Fruit fly (Drosophila melanogaster) whole organism, embryonic: Measurements from ENCODE around the gene pxb.

Experiments used
- Asciz ChIP-seq: fragments of 200-800 bp; sonication (Bioruptor generic); optimal IDR thresholded peaks from 2 replicates; lab custom pipeline; 2017; ENCODE audit warnings: missing biosample characterization, mild to moderate bottlenecking, missing genetic modification characterization, missing genetic modification reagents
- C15 ChIP-seq: fragments of 200-800 bp; sonication (Bioruptor generic); IDR thresholded peaks from 3 replicates; pipeline ENCODE4 v1.3.6; 2022; ENCODE audit warnings: missing biosample characterization, missing genetic modification characterization
- CG12391 ChIP-seq: fragments of 200-800 bp; sonication (Bioruptor generic); optimal IDR thresholded peaks from 3 replicates; lab custom pipeline; 2018; ENCODE audit warnings: missing biosample characterization, mild to moderate bottlenecking, missing genetic modification characterization, moderate library complexity
- CG13775 ChIP-seq: fragments of 200-800 bp; sonication (Bioruptor generic); optimal IDR thresholded peaks from 3 replicates; lab custom pipeline; 2017; ENCODE audit warnings: missing biosample characterization, mild to moderate bottlenecking, missing genetic modification characterization
- CG17359 ChIP-seq: fragments of 200-800 bp; sonication (Bioruptor generic); optimal IDR thresholded peaks from 3 replicates; lab custom pipeline; 2018; ENCODE audit warnings: missing biosample characterization, mild to moderate bottlenecking, missing genetic modification characterization, moderate library complexity
- CG17829 ChIP-seq: fragments of 200-800 bp; optimal IDR thresholded peaks from 2 replicates; lab custom pipeline; 2019; ENCODE audit warnings: missing biosample characterization, mild to moderate bottlenecking, missing genetic modification characterization, moderate library complexity
- CG2129 ChIP-seq: fragments of 200-800 bp; sonication (Bioruptor generic); IDR thresholded peaks from 2 replicates; pipeline ENCODE4 v1.3.6; 2022; ENCODE audit warnings: missing biosample characterization, missing genetic modification characterization; ENCODE audit not compliant: partially characterized antibody
- CG2202 ChIP-seq: fragments of 200-800 bp; sonication (Bioruptor generic); optimal IDR thresholded peaks from 2 replicates; lab custom pipeline; 2018; ENCODE audit warnings: missing biosample characterization, mild to moderate bottlenecking, missing genetic modification characterization
- CG2678 ChIP-seq: fragments of 200-800 bp; sonication (Bioruptor generic); optimal IDR thresholded peaks from 3 replicates; lab custom pipeline; 2019; ENCODE audit warnings: missing biosample characterization, mild to moderate bottlenecking, missing genetic modification characterization, moderate library complexity
- CG2712 ChIP-seq: fragments of 200-800 bp; optimal IDR thresholded peaks from 3 replicates; lab custom pipeline; 2019; ENCODE audit warnings: missing biosample characterization, mild to moderate bottlenecking, missing genetic modification characterization, moderate library complexity
- CG30020 ChIP-seq: fragments of 200-800 bp; optimal IDR thresholded peaks from 2 replicates; lab custom pipeline; 2019; ENCODE audit warnings: missing biosample characterization, mild to moderate bottlenecking, missing genetic modification characterization, moderate library complexity
- CG3995 ChIP-seq: fragments of 200-800 bp; sonication (Bioruptor generic); optimal IDR thresholded peaks from 3 replicates; lab custom pipeline; 2016; ENCODE audit warnings: missing biosample characterization, missing genetic modification characterization
- CG43689 ChIP-seq: fragments of 200-800 bp; sonication (Bioruptor generic); IDR thresholded peaks from 2 replicates; pipeline ENCODE4 v1.3.6; 2022; ENCODE audit warnings: missing biosample characterization, missing genetic modification characterization
- CG4854 ChIP-seq: fragments of 200-800 bp; sonication (Bioruptor generic); optimal IDR thresholded peaks from 2 replicates; lab custom pipeline; 2016; ENCODE audit warnings: missing biosample characterization, missing genetic modification characterization, inconsistent platforms
- CG6654 ChIP-seq: fragments of 200-800 bp; sonication (Bioruptor generic); optimal IDR thresholded peaks from 2 replicates; lab custom pipeline; 2017; ENCODE audit warnings: missing biosample characterization, mild to moderate bottlenecking, missing genetic modification characterization
- CG7745 ChIP-seq: fragments of 200-800 bp; sonication (Bioruptor generic); optimal IDR thresholded peaks from 2 replicates; lab custom pipeline; 2018; ENCODE audit warnings: missing biosample characterization, mild to moderate bottlenecking, missing genetic modification characterization, moderate library complexity
- CG8765 ChIP-seq: fragments of 200-800 bp; sonication (Bioruptor generic); IDR thresholded peaks from 2 replicates; pipeline ENCODE4 v1.3.6; 2022; ENCODE audit warnings: missing biosample characterization, missing genetic modification characterization
- CG9876 ChIP-seq: fragments of 200-800 bp; sonication (Bioruptor generic); optimal IDR thresholded peaks from 2 replicates; lab custom pipeline; 2016; ENCODE audit warnings: missing biosample characterization, missing genetic modification characterization
- D19A ChIP-seq: fragments of 200-800 bp; optimal IDR thresholded peaks from 3 replicates; lab custom pipeline; 2019; ENCODE audit warnings: missing biosample characterization, mild to moderate bottlenecking, missing genetic modification characterization, moderate library complexity
- Fer2 ChIP-seq: fragments of 200-800 bp; sonication (Bioruptor generic); optimal IDR thresholded peaks from 2 replicates; lab custom pipeline; 2018; ENCODE audit warnings: missing biosample characterization, mild to moderate bottlenecking, missing genetic modification characterization, moderate library complexity
- GATAe ChIP-seq: fragments of 200-800 bp; sonication (Bioruptor generic); conservative IDR thresholded peaks from 2 replicates; pipeline ENCODE4 v1.3.6; 2022; ENCODE audit warnings: missing biosample characterization, missing genetic modification characterization
- Gsc ChIP-seq: fragments of 200-800 bp; sonication (Bioruptor generic); IDR thresholded peaks from 2 replicates; pipeline ENCODE4 v1.3.6; 2022; ENCODE audit warnings: missing biosample characterization, missing genetic modification characterization
- NfI ChIP-seq: fragments of 200-800 bp; sonication (Bioruptor generic); optimal IDR thresholded peaks from 3 replicates; lab custom pipeline; 2018; ENCODE audit warnings: missing biosample characterization, mild to moderate bottlenecking, missing genetic modification characterization, moderate library complexity
- Pdp1 ChIP-seq, 2 experiments: fragments of 200-800 bp; sonication (Bioruptor generic); optimal IDR thresholded peaks; 3 replicates each; lab custom pipeline; 2016; ENCODE audit warnings: missing biosample characterization in 2 of 2, missing genetic modification characterization in 2 of 2, mild to moderate bottlenecking in 1 of 2, moderate library complexity in 1 of 2
- Scr ChIP-seq: fragments of 200-800 bp; sonication (Bioruptor generic); IDR thresholded peaks from 2 replicates; pipeline ENCODE4 v1.3.6; 2022; ENCODE audit warnings: missing biosample characterization, missing genetic modification characterization; ENCODE audit not compliant: partially characterized antibody
- Ssrp ChIP-seq: fragments of 200-800 bp; sonication (Bioruptor generic); optimal IDR thresholded peaks from 2 replicates; lab custom pipeline; 2018; ENCODE audit warnings: missing biosample characterization, mild to moderate bottlenecking, missing genetic modification characterization, moderate library complexity
- Stat92E ChIP-seq, 3 experiments: fragments of >200 bp in 2 of 3; fragments of 200-800 bp in 1 of 3; sonication (Bioruptor generic) in 1 of 3; optimal IDR thresholded peaks; 2 replicates each; lab custom pipeline; 2017 to 2019; ENCODE audit warnings: missing biosample characterization in 3 of 3, missing genetic modification characterization in 3 of 3, mild to moderate bottlenecking in 1 of 3, moderate library complexity in 1 of 3
- Xrp1 ChIP-seq: fragments of 200-800 bp; sonication (Bioruptor generic); IDR thresholded peaks from 2 replicates; pipeline ENCODE4 v1.3.6; 2022; ENCODE audit warnings: missing biosample characterization, missing genetic modification characterization
- ac ChIP-seq: fragments of 200-800 bp; sonication (Bioruptor generic); optimal IDR thresholded peaks from 3 replicates; lab custom pipeline; 2017; ENCODE audit warnings: missing biosample characterization, mild to moderate bottlenecking, missing genetic modification characterization
- az2 ChIP-seq: fragments of 200-800 bp; sonication (Bioruptor generic); optimal IDR thresholded peaks from 3 replicates; lab custom pipeline; 2016; ENCODE audit warnings: missing biosample characterization, missing genetic modification characterization
- bigmax ChIP-seq: fragments of 200-800 bp; sonication (Bioruptor generic); optimal IDR thresholded peaks from 2 replicates; lab custom pipeline; 2018; ENCODE audit warnings: missing biosample characterization, mild to moderate bottlenecking, missing genetic modification characterization
- cas ChIP-seq: fragments of 200-800 bp; sonication (Bioruptor generic); IDR thresholded peaks from 2 replicates; pipeline ENCODE4 v1.3.6; 2022; ENCODE audit warnings: missing biosample characterization, missing genetic modification characterization
- cg ChIP-seq: fragments of 200-800 bp; sonication (Bioruptor generic); optimal IDR thresholded peaks from 3 replicates; lab custom pipeline; 2019; ENCODE audit warnings: missing biosample characterization, mild to moderate bottlenecking, missing genetic modification characterization, moderate library complexity
- dmrt99B ChIP-seq: fragments of 200-800 bp; sonication (Bioruptor generic); optimal IDR thresholded peaks from 2 replicates; lab custom pipeline; 2018; ENCODE audit warnings: missing biosample characterization, mild to moderate bottlenecking, missing genetic modification characterization, moderate library complexity
- ewg ChIP-seq: fragments of 200-800 bp; sonication (Bioruptor generic); optimal IDR thresholded peaks from 3 replicates; lab custom pipeline; 2017; ENCODE audit warnings: mild to moderate bottlenecking, missing biosample characterization, missing genetic modification reagents, missing genetic modification characterization
- fd3F ChIP-seq: fragments of 200-800 bp; sonication (Bioruptor generic); optimal IDR thresholded peaks from 2 replicates; lab custom pipeline; 2018; ENCODE audit warnings: missing biosample characterization, mild to moderate bottlenecking, missing genetic modification characterization, moderate library complexity
- gem ChIP-seq: fragments of 200-800 bp; sonication (Bioruptor generic); optimal IDR thresholded peaks from 2 replicates; lab custom pipeline; 2019; ENCODE audit warnings: missing biosample characterization, mild to moderate bottlenecking, missing genetic modification characterization, moderate library complexity
- grau ChIP-seq: fragments of 200-800 bp; optimal IDR thresholded peaks from 3 replicates; lab custom pipeline; 2019; ENCODE audit warnings: missing biosample characterization, mild to moderate bottlenecking, missing genetic modification characterization, moderate library complexity
- jing ChIP-seq: fragments of 200-800 bp; sonication (Bioruptor generic); optimal IDR thresholded peaks from 2 replicates; lab custom pipeline; 2018; ENCODE audit warnings: missing biosample characterization, mild to moderate bottlenecking, missing genetic modification characterization
- knrl ChIP-seq: fragments of 200-800 bp; sonication (Bioruptor generic); IDR thresholded peaks from 3 replicates; pipeline ENCODE4 v1.3.6; 2022; ENCODE audit warnings: missing biosample characterization, missing genetic modification characterization; ENCODE audit not compliant: partially characterized antibody
- prd ChIP-seq, 3 experiments: fragments of >200 bp in 2 of 3; fragments of 200-800 bp in 1 of 3; sonication (Bioruptor generic) in 1 of 3; optimal IDR thresholded peaks in 2 of 3; IDR thresholded peaks in 1 of 3; 2 replicates in 2 of 3; 3 replicates in 1 of 3; pipeline versions ENCODE4 v1.3.6 to Lab custom; 2017 to 2022; ENCODE audit warnings: missing biosample characterization in 1 of 3, missing genetic modification characterization in 1 of 3
- sens ChIP-seq: fragments of 200-800 bp; sonication (Bioruptor generic); peaks from one replicate; lab custom pipeline; 2016; ENCODE audit warnings: missing biosample characterization, missing genetic modification characterization
- sens-2 ChIP-seq: fragments of 200-800 bp; sonication (Bioruptor generic); IDR thresholded peaks from 2 replicates; pipeline ENCODE4 v1.3.6; 2022; ENCODE audit warnings: missing biosample characterization, missing genetic modification characterization
- sqz ChIP-seq: fragments of 200-800 bp; sonication (Bioruptor generic); optimal IDR thresholded peaks from 3 replicates; lab custom pipeline; 2018; ENCODE audit warnings: missing biosample characterization, mild to moderate bottlenecking, missing genetic modification characterization
- tin ChIP-seq: fragments of 200-800 bp; sonication (Bioruptor generic); optimal IDR thresholded peaks from 3 replicates; lab custom pipeline; 2016; ENCODE audit warnings: missing biosample characterization, missing genetic modification characterization
- twi ChIP-seq: fragments of 200-800 bp; optimal IDR thresholded peaks from 2 replicates; lab custom pipeline; 2019; ENCODE audit warnings: missing biosample characterization, mild to moderate bottlenecking, missing genetic modification characterization, moderate library complexity
- vvl ChIP-seq: fragments of 200-800 bp; sonication (Bioruptor generic); IDR thresholded peaks from 2 replicates; pipeline ENCODE4 v1.3.6; 2022; ENCODE audit warnings: missing biosample characterization, missing genetic modification characterization
- zen ChIP-seq: fragments of 200-800 bp; sonication (Bioruptor generic); optimal IDR thresholded peaks from 3 replicates; lab custom pipeline; 2018; ENCODE audit warnings: missing biosample characterization, mild to moderate bottlenecking, missing genetic modification characterization, moderate library complexity

pxb gene

dm6 chr3R:15652632-15653248, 13.2 kb upstream of the pxb start:
- TF ChIP-seq gem (tag; lab: Kevin White, UChicago) (peak; percentile 79), CG17829 (tag; lab: Kevin White, UChicago) (peak; percentile 73), Xrp1 (GFP tag; lab: Robert Waterston, UW) (peak; percentile 73; the same call in 1 of the 2 replicates), CG2678 (tag; lab: Kevin White, UChicago) (peak; percentile 44), Asciz (GFP tag; lab: Kevin White, UChicago) (peak; percentile 16), prd (optimal IDR thresholded peaks at IDR 0.05; lab: Kevin White, UChicago) (no peak), prd (GFP tag; IDR thresholded peaks at IDR 0.05; lab: Robert Waterston, UW) (peak; percentile 75), CG8765 (GFP tag; lab: Robert Waterston, UW) (peak; percentile 55; the same call in 1 of the 2 replicates), grau (tag; lab: Kevin White, UChicago) (peak; percentile 48), twi (tag; lab: Kevin White, UChicago) (peak; percentile 19), CG6654 (GFP tag; lab: Kevin White, UChicago) (peak; percentile 1), NfI (GFP tag; lab: Kevin White, UChicago) (no peak), CG3995 (GFP tag; lab: Kevin White, UChicago) (no peak), Scr (GFP tag; lab: Robert Waterston, UW) (no peak), CG30020 (tag; lab: Kevin White, UChicago) (no peak), ac (GFP tag; lab: Kevin White, UChicago) (peak; percentile 10), ewg (GFP tag; lab: Kevin White, UChicago) (no peak), CG13775 (peak; percentile 12), Ssrp (tag; lab: Kevin White, UChicago) (peak; percentile 53), tin (GFP tag; lab: Kevin White, UChicago) (peak; percentile 20), sqz (GFP tag; lab: Kevin White, UChicago) (peak; percentile 11), CG17359 (peak; percentile 33), CG2129 (GFP tag; lab: Robert Waterston, UW) (no peak), sens (GFP tag; lab: Kevin White, UChicago) (peak; percentile 89), CG2202 (tag; lab: Kevin White, UChicago) (peak; percentile 1), cas (GFP tag; lab: Robert Waterston, UW) (no peak), CG2712 (peak; percentile 84), CG7745 (peak; percentile 46), CG9876 (no peak), zen (tag; lab: Kevin White, UChicago) (peak; percentile 80), cg (GFP tag; lab: Kevin White, UChicago) (no peak), C15 (GFP tag; lab: Robert Waterston, UW) (no peak), Pdp1 (GFP tag; optimal IDR thresholded peaks at IDR 0.05; lab: Kevin White, UChicago) (peak in 1 of 2 experiments; percentile 18), vvl (GFP tag; lab: Robert Waterston, UW) (peak; percentile 54; the same call in 1 of the 2 replicates), sens-2 (GFP tag; lab: Robert Waterston, UW) (no peak), jing (GFP tag; lab: Kevin White, UChicago) (no peak), dmrt99B (tag; lab: Kevin White, UChicago) (peak; percentile 49), Gsc (GFP tag; lab: Robert Waterston, UW) (no peak; the same call in 1 of the 2 replicates), knrl (GFP tag; lab: Robert Waterston, UW) (no peak), Stat92E (GFP tag; optimal IDR thresholded peaks at IDR 0.05; lab: Kevin White, UChicago) (no peak), az2 (peak; percentile 24), fd3F (GFP tag; lab: Kevin White, UChicago) (no peak), CG43689 (no peak), Fer2 (no peak), CG12391 (tag; lab: Kevin White, UChicago) (peak; percentile 63), D19A (tag; lab: Kevin White, UChicago) (peak; percentile 73), GATAe (GFP tag; lab: Robert Waterston, UW) (no peak), CG4854 (GFP tag; lab: Kevin White, UChicago) (no peak), bigmax (GFP tag; lab: Kevin White, UChicago) (no peak)
